Worm (Caenorhabditis elegans) whole organism, L2 larva: Measurements from ENCODE around the gene idpp-12.
A peak's percentile ranks its signal among the peaks of the same experiment; 100 is the strongest.

Experiments
- C34F6.9 ChIP-seq: fragments of 150-350 bp; optimal IDR thresholded peaks from 2 replicates; lab custom pipeline; 2014; ENCODE audit warnings: missing biosample characterization, missing genetic modification characterization
- F13H6.1 ChIP-seq: sonication (generic microtip); optimal IDR thresholded peaks from 2 replicates; lab custom pipeline; 2016; ENCODE audit warnings: missing genetic modification characterization, missing compliant biosample characterization
- R02D3.7 ChIP-seq: fragments of 150-350 bp; optimal IDR thresholded peaks from 2 replicates; lab custom pipeline; 2014; ENCODE audit warnings: missing biosample characterization, missing genetic modification characterization
- Y55F3AM.14 ChIP-seq: fragments of 200-800 bp; sonication (Bioruptor generic); optimal IDR thresholded peaks from 2 replicates; lab custom pipeline; 2018; ENCODE audit warnings: mild to moderate bottlenecking, missing genetic modification characterization, missing compliant biosample characterization
- ZK546.5 ChIP-seq: sonication (generic microtip); optimal IDR thresholded peaks from 2 replicates; lab custom pipeline; 2017; ENCODE audit warnings: missing biosample characterization, missing genetic modification characterization
- alr-1 ChIP-seq: fragments of 150-350 bp; optimal IDR thresholded peaks from 2 replicates; lab custom pipeline; 2014; ENCODE audit warnings: missing biosample characterization, missing genetic modification characterization
- aly-2 ChIP-seq: fragments of 150-350 bp; optimal IDR thresholded peaks from 2 replicates; lab custom pipeline; 2014; ENCODE audit warnings: missing biosample characterization, missing genetic modification characterization
- ama-1 ChIP-seq: fragments of 150-350 bp; optimal IDR thresholded peaks from 2 replicates; lab custom pipeline; 2018; ENCODE audit warnings: inconsistent platforms
- blmp-1 ChIP-seq: sonication (generic microtip); optimal IDR thresholded peaks from 2 replicates; lab custom pipeline; 2017; ENCODE audit warnings: missing genetic modification characterization, mild to moderate bottlenecking, missing compliant biosample characterization, antibody characterized with exemption, moderate library complexity; ENCODE audit not compliant: insufficient read depth
- ceh-82 ChIP-seq: fragments of 150-350 bp; optimal IDR thresholded peaks from 2 replicates; lab custom pipeline; 2014; ENCODE audit warnings: missing biosample characterization, missing genetic modification characterization
- crh-2 ChIP-seq: sonication (generic microtip); optimal IDR thresholded peaks from 2 replicates; lab custom pipeline; 2017; ENCODE audit warnings: missing biosample characterization, missing genetic modification characterization
- dmd-4 ChIP-seq: sonication (generic microtip); optimal IDR thresholded peaks from 2 replicates; lab custom pipeline; 2017; ENCODE audit warnings: missing biosample characterization, missing genetic modification characterization
- egl-27 ChIP-seq: sonication (generic microtip); optimal IDR thresholded peaks from 3 replicates; lab custom pipeline; 2017; ENCODE audit warnings: missing biosample characterization, missing genetic modification reagents, missing genetic modification characterization
- elt-3 ChIP-seq: sonication (generic microtip); optimal IDR thresholded peaks from 2 replicates; lab custom pipeline; 2017; ENCODE audit warnings: missing biosample characterization, missing genetic modification characterization
- fos-1 ChIP-seq: fragments of 150-350 bp; optimal IDR thresholded peaks from 2 replicates; lab custom pipeline; 2014; ENCODE audit warnings: missing biosample characterization, missing genetic modification characterization
- gmeb-1 ChIP-seq: fragments of 150-350 bp; optimal IDR thresholded peaks from 2 replicates; lab custom pipeline; 2014; ENCODE audit warnings: missing biosample characterization, missing genetic modification characterization
- lin-11 ChIP-seq: fragments of 150-350 bp; sonication (generic microtip); optimal IDR thresholded peaks from 2 replicates; lab custom pipeline; 2014; ENCODE audit warnings: missing biosample characterization, missing genetic modification characterization, inconsistent platforms, mixed read lengths
- lin-13 ChIP-seq: fragments of 150-350 bp; optimal IDR thresholded peaks from 2 replicates; lab custom pipeline; 2014; ENCODE audit warnings: missing biosample characterization, missing genetic modification reagents, missing genetic modification characterization
- lin-39 ChIP-seq: fragments of 150-350 bp; optimal IDR thresholded peaks from 2 replicates; lab custom pipeline; 2014; ENCODE audit warnings: missing biosample characterization, missing genetic modification reagents, missing genetic modification characterization
- lsy-2 ChIP-seq, 2 experiments: fragments of 150-350 bp in 1 of 2; sonication (generic microtip) in 1 of 2; optimal IDR thresholded peaks; 2 replicates each; lab custom pipeline; 2014 to 2017; ENCODE audit warnings: missing biosample characterization in 2 of 2, missing genetic modification characterization in 2 of 2
- mab-5 ChIP-seq: fragments of 150-350 bp; optimal IDR thresholded peaks from 2 replicates; lab custom pipeline; 2014; ENCODE audit warnings: missing biosample characterization, missing genetic modification characterization
- mbf-1 ChIP-seq: sonication (generic microtip); optimal IDR thresholded peaks from 2 replicates; lab custom pipeline; 2017; ENCODE audit warnings: missing biosample characterization, missing genetic modification characterization
- mdl-1 ChIP-seq, 2 experiments: fragments of 150-350 bp in 1 of 2; sonication (generic microtip) in 1 of 2; optimal IDR thresholded peaks; 2 replicates each; lab custom pipeline; 2017; ENCODE audit warnings: missing biosample characterization in 2 of 2, missing genetic modification characterization in 2 of 2
- nhr-10 ChIP-seq: sonication (generic microtip); optimal IDR thresholded peaks from 2 replicates; lab custom pipeline; 2017; ENCODE audit warnings: missing biosample characterization, missing genetic modification characterization
- nhr-11 ChIP-seq: fragments of 150-350 bp; optimal IDR thresholded peaks from 2 replicates; lab custom pipeline; 2014; ENCODE audit warnings: missing biosample characterization, missing genetic modification characterization
- nhr-129 ChIP-seq: fragments of 150-350 bp; optimal IDR thresholded peaks from 2 replicates; lab custom pipeline; 2014; ENCODE audit warnings: missing biosample characterization, missing genetic modification characterization
- nhr-21 ChIP-seq: fragments of 150-350 bp; optimal IDR thresholded peaks from 2 replicates; lab custom pipeline; 2014; ENCODE audit warnings: missing biosample characterization, missing genetic modification characterization
- nhr-23 ChIP-seq: fragments of 150-350 bp; optimal IDR thresholded peaks from 2 replicates; lab custom pipeline; 2014; ENCODE audit warnings: missing biosample characterization, missing genetic modification reagents, missing genetic modification characterization
- nhr-237 ChIP-seq: fragments of 150-350 bp; optimal IDR thresholded peaks from 2 replicates; lab custom pipeline; 2014; ENCODE audit warnings: missing biosample characterization, missing genetic modification characterization
- nhr-25 ChIP-seq: fragments of 150-350 bp; sonication (generic microtip); optimal IDR thresholded peaks from 3 replicates; lab custom pipeline; 2014; ENCODE audit warnings: missing biosample characterization, missing genetic modification characterization
- nhr-6 ChIP-seq: fragments of 150-350 bp; optimal IDR thresholded peaks from 2 replicates; lab custom pipeline; 2014; ENCODE audit warnings: missing biosample characterization, missing genetic modification characterization
- nhr-77 ChIP-seq: fragments of 150-350 bp; optimal IDR thresholded peaks from 2 replicates; lab custom pipeline; 2014; ENCODE audit warnings: missing biosample characterization, missing genetic modification characterization
- sem-4 ChIP-seq: fragments of 150-350 bp; optimal IDR thresholded peaks from 2 replicates; lab custom pipeline; 2014; ENCODE audit warnings: missing biosample characterization, missing genetic modification reagents, missing genetic modification characterization
- skn-1 ChIP-seq: sonication (generic microtip); optimal IDR thresholded peaks from 2 replicates; lab custom pipeline; 2017; ENCODE audit warnings: missing biosample characterization, missing genetic modification characterization
- sma-3 ChIP-seq: sonication (generic microtip); optimal IDR thresholded peaks from 2 replicates; lab custom pipeline; 2016; ENCODE audit warnings: missing genetic modification reagents, missing genetic modification characterization, missing compliant biosample characterization
- sma-9 ChIP-seq, 2 experiments: fragments of 150-350 bp in 1 of 2; sonication (generic microtip) in 1 of 2; optimal IDR thresholded peaks; 2 replicates each; lab custom pipeline; 2014 to 2016; ENCODE audit warnings: missing genetic modification characterization in 2 of 2, mild to moderate bottlenecking in 1 of 2, missing biosample characterization in 1 of 2, missing compliant biosample characterization in 1 of 2, missing genetic modification reagents in 1 of 2, moderate library complexity in 1 of 2
- unc-39 ChIP-seq: fragments of 150-350 bp; optimal IDR thresholded peaks from 2 replicates; lab custom pipeline; 2014; ENCODE audit warnings: missing biosample characterization, missing genetic modification characterization
- unc-55 ChIP-seq: fragments of 150-350 bp; sonication (generic microtip); optimal IDR thresholded peaks from 3 replicates; lab custom pipeline; 2014; ENCODE audit warnings: missing biosample characterization, missing genetic modification reagents, missing genetic modification characterization
- unc-62 ChIP-seq: fragments of 150-350 bp; optimal IDR thresholded peaks from 2 replicates; lab custom pipeline; 2014; ENCODE audit warnings: missing biosample characterization, missing genetic modification reagents, missing genetic modification characterization
- zag-1 ChIP-seq: fragments of 150-350 bp; optimal IDR thresholded peaks from 2 replicates; lab custom pipeline; 2014; ENCODE audit warnings: missing biosample characterization, missing genetic modification characterization
- ztf-1 ChIP-seq: fragments of 200-800 bp; sonication (Bioruptor generic); conservative IDR thresholded peaks from 2 replicates; pipeline ENCODE4 v1.3.6; 2022; ENCODE audit warnings: missing genetic modification characterization, missing compliant biosample characterization
- ztf-11 ChIP-seq: sonication (generic microtip); optimal IDR thresholded peaks from 2 replicates; lab custom pipeline; 2017; ENCODE audit warnings: missing biosample characterization, missing genetic modification characterization
- ztf-4 ChIP-seq: fragments of 150-350 bp; optimal IDR thresholded peaks from 2 replicates; lab custom pipeline; 2014; ENCODE audit warnings: missing biosample characterization, missing genetic modification characterization

Gene idpp-12

DNA sequence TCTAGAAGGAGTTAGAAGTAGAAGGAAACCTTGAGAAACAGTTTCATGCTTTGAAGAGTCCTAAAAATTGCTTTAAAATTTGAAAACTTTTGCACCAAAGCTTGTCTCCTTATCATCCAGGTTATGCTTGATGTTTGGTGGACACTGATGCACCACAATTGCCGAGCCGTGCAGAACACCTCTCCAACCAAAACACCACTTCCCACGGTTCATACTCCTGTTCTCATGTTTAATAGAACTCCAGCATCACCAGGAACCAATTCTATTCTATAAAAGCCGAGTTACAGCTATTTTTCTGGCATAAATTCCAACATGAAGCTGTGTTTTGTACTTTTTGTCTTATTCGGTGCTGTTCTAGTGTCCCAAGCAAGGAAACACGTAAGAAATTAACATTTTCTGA, 37.4 kb downstream of the idpp-12 start, which contains the start of gene F42A6.2:
F42A6.2 (plus strand) TSS at position 301 of the 400 bp plus-strand sequence.
- TF ChIP-seq alr-1 (tag; lab: Kevin White, UChicago) (no peak), C34F6.9 (no peak), aly-2 (tag; lab: Kevin White, UChicago) (no peak), nhr-77 (tag; lab: Kevin White, UChicago) (no peak), mbf-1 (tag; lab: Kevin White, UChicago) (no peak), nhr-6 (tag; lab: Kevin White, UChicago) (no peak), mdl-1 (tag; optimal IDR thresholded peaks at IDR 0.05; lab: Kevin White, UChicago) (no peak), mab-5 (no peak), R02D3.7 (tag; lab: Kevin White, UChicago) (no peak)

DNA sequence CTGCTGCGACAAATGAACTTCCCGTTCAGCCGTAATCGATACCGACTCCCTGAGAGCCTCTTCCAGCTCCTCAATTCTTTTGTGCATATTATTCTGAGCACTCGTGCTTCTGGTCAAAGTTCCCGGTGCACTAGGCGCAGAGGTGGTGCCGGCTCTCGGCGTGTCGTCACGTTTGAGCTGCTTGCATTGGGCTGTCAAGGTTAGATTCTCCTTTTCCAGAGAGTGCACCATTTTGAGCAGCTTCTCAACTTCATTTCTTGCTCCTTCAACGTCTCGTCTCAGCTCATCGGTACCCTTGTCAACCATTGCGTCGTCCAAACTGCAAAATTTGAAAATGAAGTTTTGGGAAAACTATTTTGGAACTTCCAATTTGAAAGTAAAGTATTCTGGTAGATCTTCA, 41.7 kb downstream of the idpp-12 start:
- TF ChIP-seq nhr-129 (no peak), ceh-82 (tag; lab: Kevin White, UChicago) (no peak), blmp-1 (no peak), lin-39 (no peak), mbf-1 (tag; lab: Kevin White, UChicago) (no peak), nhr-21 (tag; lab: Kevin White, UChicago) (no peak), F13H6.1 (tag; lab: Kevin White, UChicago) (no peak), mdl-1 (tag; optimal IDR thresholded peaks at IDR 0.05; lab: Kevin White, UChicago) (no peak), nhr-10 (tag; lab: Kevin White, UChicago) (no peak), Y55F3AM.14 (GFP tag; lab: Kevin White, UChicago) (no peak), lsy-2 (tag; optimal IDR thresholded peaks at IDR 0.05; lab: Kevin White, UChicago) (no peak), dmd-4 (no peak), fos-1 (tag; lab: Kevin White, UChicago) (no peak), nhr-23 (no peak), R02D3.7 (tag; lab: Kevin White, UChicago) (no peak), nhr-237 (tag; lab: Kevin White, UChicago) (no peak), sem-4 (tag; lab: Kevin White, UChicago) (no peak), lin-13 (GFP tag; lab: Kevin White, UChicago) (no peak), aly-2 (tag; lab: Kevin White, UChicago) (no peak)

DNA sequence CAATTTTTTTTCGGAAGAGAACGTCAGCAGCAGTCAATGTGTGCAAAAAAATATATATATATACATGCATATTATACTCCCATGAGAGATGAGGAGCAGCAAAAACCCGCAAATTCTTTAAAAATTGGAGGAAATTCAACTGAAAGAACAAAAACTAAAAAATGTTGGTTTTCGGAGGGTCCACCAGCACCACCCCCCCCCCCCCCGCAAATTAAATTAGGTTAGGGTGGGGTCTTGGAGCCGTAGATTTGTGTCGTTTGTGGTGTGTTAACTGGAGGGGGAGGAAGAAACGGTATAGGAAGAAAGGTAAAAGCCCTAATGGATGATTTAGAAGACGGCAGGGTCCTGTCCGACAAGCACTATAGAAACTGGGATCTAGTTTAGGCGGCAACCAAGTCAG, 44.5 kb downstream of the idpp-12 start:
- TF ChIP-seq egl-27 (no peak), nhr-129 (no peak), lsy-2 (tag; optimal IDR thresholded peaks at IDR 0.05; lab: Kevin White, UChicago) (no peak), mab-5 (no peak), dmd-4 (no peak), R02D3.7 (tag; lab: Kevin White, UChicago) (no peak), ztf-11 (tag; lab: Kevin White, UChicago) (no peak), C34F6.9 (no peak), zag-1 (tag; lab: Kevin White, UChicago) (no peak), nhr-11 (tag; lab: Kevin White, UChicago) (no peak), sma-3 (GFP tag; lab: Kevin White, UChicago) (no peak), sem-4 (tag; lab: Kevin White, UChicago) (no peak), lin-39 (no peak), mbf-1 (tag; lab: Kevin White, UChicago) (no peak), unc-62 (GFP tag; lab: Kevin White, UChicago) (no peak)
- TF ChIP-seq, all 48 proteins: peak for 0

- TF ChIP-seq dmd-4 (no peak), ztf-1 (GFP tag; lab: Robert Waterston, UW) (no peak), F13H6.1 (tag; lab: Kevin White, UChicago) (no peak), nhr-129 (no peak), unc-39 (tag; lab: Kevin White, UChicago) (no peak), sem-4 (tag; lab: Kevin White, UChicago) (peak; percentile 8), lin-11 (tag; lab: Kevin White, UChicago) (no peak), elt-3 (tag; lab: Kevin White, UChicago) (no peak), unc-62 (GFP tag; lab: Kevin White, UChicago) (no peak), sma-9 (GFP tag; optimal IDR thresholded peaks at IDR 0.05; lab: Kevin White, UChicago) (no peak), sma-9 (tag; optimal IDR thresholded peaks at IDR 0.05; lab: Kevin White, UChicago) (no peak), crh-2 (tag; lab: Kevin White, UChicago) (no peak), lsy-2 (tag; optimal IDR thresholded peaks at IDR 0.05; lab: Kevin White, UChicago) (peak in 1 of 2 experiments; percentile 40), gmeb-1 (tag; lab: Kevin White, UChicago) (no peak), nhr-237 (tag; lab: Kevin White, UChicago) (no peak), Y55F3AM.14 (GFP tag; lab: Kevin White, UChicago) (no peak), ZK546.5 (tag; lab: Kevin White, UChicago) (no peak), R02D3.7 (tag; lab: Kevin White, UChicago) (no peak), unc-55 (GFP tag; lab: Kevin White, UChicago) (peak; percentile 51), nhr-10 (tag; lab: Kevin White, UChicago) (no peak), nhr-11 (tag; lab: Kevin White, UChicago) (no peak), ztf-4 (tag; lab: Kevin White, UChicago) (no peak), lin-39 (no peak), C34F6.9 (peak; percentile 11), ama-1 (lab: Kevin White, UChicago) (no peak), skn-1 (tag; lab: Kevin White, UChicago) (no peak), nhr-25 (tag; lab: Kevin White, UChicago) (no peak)
Observed at ce11 chrIV:3349977-3350580, 46.3 kb downstream of the idpp-12 start, which contains the start of gene elks-1. Gene elks-1 (minus strand): TSS chrIV:3350027.
